Fruit fly (Drosophila melanogaster): Measurements from ENCODE around the gene CG15715.

The CG15715 gene

DNA sequence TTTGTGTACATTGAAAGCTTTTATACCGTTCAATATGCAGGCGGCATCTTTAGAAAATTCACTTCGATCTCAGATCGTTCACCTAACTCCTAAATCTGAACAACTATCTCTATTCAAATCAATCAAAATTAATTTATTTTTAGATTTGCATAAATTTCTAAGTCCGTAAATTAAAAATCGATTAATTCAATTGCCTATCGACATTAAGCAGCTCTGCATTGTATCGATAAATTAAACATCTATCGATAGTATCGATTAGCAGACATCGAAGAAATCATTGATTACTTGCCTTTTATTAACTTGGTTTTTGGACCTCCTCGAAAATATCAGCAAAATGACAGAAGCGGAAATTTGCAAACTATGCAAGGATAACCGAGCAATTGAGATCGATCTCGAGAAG is 20.6 kb downstream of the CG15715 start, which contains the start of gene CkIIalpha-i1 (continued):
- no peak for TF ChIP-seq E2f1 (GFP tag; IDR thresholded peaks at IDR 0.05)
- TF ChIP-seq Vsx1 (GFP tag; optimal IDR thresholded peaks at IDR 0.05) = no peak
- TF ChIP-seq Dref (GFP tag; IDR thresholded peaks at IDR 0.05) = peak; percentile 92
- peak; percentile 98 for TF ChIP-seq bbx (GFP tag; IDR thresholded peaks at IDR 0.05; ENCODE audit: partially characterized antibody)
- TF ChIP-seq sens-2 (GFP tag; IDR thresholded peaks at IDR 0.05) = no peak
- TF ChIP-seq CG2889 (GFP tag; IDR thresholded peaks at IDR 0.05) = no peak
- TF ChIP-seq CoRest (tag; optimal IDR thresholded peaks at IDR 0.05) = peak; percentile 11
- peak; percentile 6 for TF ChIP-seq MESR4 (GFP tag; optimal IDR thresholded peaks at IDR 0.05)
- TF ChIP-seq inv (GFP tag; IDR thresholded peaks at IDR 0.05; ENCODE audit: partially characterized antibody) = peak; percentile 77
- TF ChIP-seq zen2 (GFP tag; IDR thresholded peaks at IDR 0.05; ENCODE audit: partially characterized antibody) = peak; percentile 97; the same call in 2 of the 3 replicates
- TF ChIP-seq YL-1 (GFP tag; optimal IDR thresholded peaks at IDR 0.05) = no peak
- TF ChIP-seq CG31365 (tag; optimal IDR thresholded peaks at IDR 0.05) = no peak
- peak; percentile 96; the same call in 2 of the 3 replicates for TF ChIP-seq Opbp (GFP tag; IDR thresholded peaks at IDR 0.05; ENCODE audit: partially characterized antibody)
- peak; percentile 57 for TF ChIP-seq Lhr (GFP tag; optimal IDR thresholded peaks at IDR 0.05)
- TF ChIP-seq Rfx (GFP tag; IDR thresholded peaks at IDR 0.05) = no peak
- TF ChIP-seq CG8290 (GFP tag; optimal IDR thresholded peaks at IDR 0.05) = peak; percentile 91
- peak; percentile 83 to 95 for TF ChIP-seq CG8290 (tag; optimal IDR thresholded peaks at IDR 0.05)
- TF ChIP-seq Xrp1 (GFP tag; IDR thresholded peaks at IDR 0.05) = no peak
- peak; percentile 53 for TF ChIP-seq vvl (GFP tag; IDR thresholded peaks at IDR 0.05)
- no peak for TF ChIP-seq CG1529 (GFP tag; optimal IDR thresholded peaks at IDR 0.05)
- TF ChIP-seq CG2129 (GFP tag; IDR thresholded peaks at IDR 0.05; ENCODE audit: partially characterized antibody) = peak; percentile 83; the same call in 1 of the 2 replicates
- no peak for TF ChIP-seq CG10274 (GFP tag; optimal IDR thresholded peaks at IDR 0.05)
- 0 out of 3 replicates have a peak, but pooled peaks have one; percentile 6 for TF ChIP-seq CG11695 (GFP tag; IDR thresholded peaks at IDR 0.05)
- peak; percentile 46 for TF ChIP-seq pzg (GFP tag; optimal IDR thresholded peaks at IDR 0.05)
- peak; percentile 58 for TF ChIP-seq MBD-R2 (GFP tag; IDR thresholded peaks at IDR 0.05)
- TF ChIP-seq H2.0 (GFP tag; IDR thresholded peaks at IDR 0.05) = no peak
- no peak for TF ChIP-seq pros (GFP tag; optimal IDR thresholded peaks at IDR 0.05)
- no peak for TF ChIP-seq CG13123 (GFP tag; optimal IDR thresholded peaks at IDR 0.05)
- no peak for TF ChIP-seq Gsc (GFP tag; IDR thresholded peaks at IDR 0.05)
- peak; percentile 99 for TF ChIP-seq CG7963 (GFP tag; IDR thresholded peaks at IDR 0.05; ENCODE audit: partially characterized antibody)
- peak; percentile 27 for TF ChIP-seq CG12659 (GFP tag; optimal IDR thresholded peaks at IDR 0.05)
- TF ChIP-seq HmgZ (tag; optimal IDR thresholded peaks at IDR 0.05) = no peak

DNA sequence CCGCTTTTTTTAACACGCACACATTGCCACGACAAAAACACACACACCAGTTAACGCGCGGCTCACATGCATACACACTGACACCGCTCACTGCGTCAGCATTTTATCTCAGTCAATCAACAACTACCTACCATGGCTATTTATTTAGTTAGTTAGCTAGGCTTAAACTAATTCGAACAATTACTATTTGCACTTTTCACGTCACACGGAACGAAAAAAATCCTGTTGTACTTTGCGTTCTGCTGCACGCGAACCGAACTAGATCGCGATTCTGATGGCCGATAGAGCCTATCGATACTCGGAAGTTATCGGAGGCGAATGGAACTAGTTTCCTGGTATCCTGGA is 21.2 kb downstream of the CG15715 start, which contains the start of gene fwe:
Gene fwe (minus strand): TSS at position 268 of the 345 bp plus-strand sequence.
- TF ChIP-seq CG10431 (GFP tag; optimal IDR thresholded peaks at IDR 0.05) = no peak
- TF ChIP-seq al (GFP tag; IDR thresholded peaks at IDR 0.05) = no peak
- TF ChIP-seq vnd (GFP tag; IDR thresholded peaks at IDR 0.05; ENCODE audit: partially characterized antibody) = peak; percentile 4
- peak; percentile 38 for TF ChIP-seq CG17186 (GFP tag; optimal IDR thresholded peaks at IDR 0.05)
- TF ChIP-seq Opbp (GFP tag; IDR thresholded peaks at IDR 0.05; ENCODE audit: partially characterized antibody) = peak; percentile 84; the same call in 2 of the 3 replicates
- peak; percentile 88 for TF ChIP-seq bbx (GFP tag; IDR thresholded peaks at IDR 0.05; ENCODE audit: partially characterized antibody)
- no peak for TF ChIP-seq gce (GFP tag; IDR thresholded peaks at IDR 0.05)
- peak; percentile 69 for TF ChIP-seq MESR4 (GFP tag; optimal IDR thresholded peaks at IDR 0.05)
- peak; percentile 63 for TF ChIP-seq knrl (GFP tag; IDR thresholded peaks at IDR 0.05; ENCODE audit: partially characterized antibody)
- no peak for TF ChIP-seq CG16779 (GFP tag; IDR thresholded peaks at IDR 0.05)
- TF ChIP-seq mld (GFP tag; IDR thresholded peaks at IDR 0.05; ENCODE audit: partially characterized antibody) = peak; percentile 55; the same call in 1 of the 3 replicates
- TF ChIP-seq CG34376 (GFP tag; optimal IDR thresholded peaks at IDR 0.05) = no peak
- peak; percentile 2 for TF ChIP-seq CG17385 (GFP tag; optimal IDR thresholded peaks at IDR 0.05)
- no peak for TF ChIP-seq CG7786 (GFP tag; optimal IDR thresholded peaks at IDR 0.05)
- TF ChIP-seq Tbp (GFP tag; optimal IDR thresholded peaks at IDR 0.05) = no peak
- TF ChIP-seq CG10366 (GFP tag; IDR thresholded peaks at IDR 0.05) = no peak
- peak; percentile 46 for TF ChIP-seq cg (GFP tag; optimal IDR thresholded peaks at IDR 0.05)
- TF ChIP-seq p53 (GFP tag; optimal IDR thresholded peaks at IDR 0.05) = no peak
- TF ChIP-seq Neu2 (GFP tag; optimal IDR thresholded peaks at IDR 0.05; ENCODE audit: borderline replicate concordance) = no peak
- peak; percentile 88 for TF ChIP-seq amos (GFP tag; IDR thresholded peaks at IDR 0.05; ENCODE audit: partially characterized antibody)
- TF ChIP-seq pzg (GFP tag; optimal IDR thresholded peaks at IDR 0.05) = peak; percentile 51
- no peak for TF ChIP-seq Hand (GFP tag; optimal IDR thresholded peaks at IDR 0.05)

Measured in whole organism, embryonic.